Fruit fly (Drosophila melanogaster): ENCODE measurements around the gene NijA.

dm6 chr3L:10682725-10683367 lies 13.8 kb downstream of the NijA start:
- TF ChIP-seq D (optimal IDR thresholded peaks at IDR 0.05): no peak
- peak; percentile 99 for TF ChIP-seq D (GFP tag; optimal IDR thresholded peaks at IDR 0.05)
- TF ChIP-seq Gug (GFP tag; IDR thresholded peaks at IDR 0.05): peak; percentile 96
- peak; percentile 99 for TF ChIP-seq Ssrp (tag; optimal IDR thresholded peaks at IDR 0.05)
- TF ChIP-seq CG12769 (tag; optimal IDR thresholded peaks at IDR 0.05): peak; percentile 80
- peak; percentile 90 for TF ChIP-seq psq (GFP tag; optimal IDR thresholded peaks at IDR 0.05)
- TF ChIP-seq CG2120 (GFP tag; optimal IDR thresholded peaks at IDR 0.05): peak; percentile 95
- TF ChIP-seq phol (tag; optimal IDR thresholded peaks at IDR 0.05): peak; percentile 98
- TF ChIP-seq CG34422 (GFP tag; IDR thresholded peaks at IDR 0.05): peak; percentile 96; the same call in 2 of the 3 replicates
- TF ChIP-seq Hsf (GFP tag; optimal IDR thresholded peaks at IDR 0.05): peak; percentile 93
- peak; percentile 99 for TF ChIP-seq CG15269 (tag; optimal IDR thresholded peaks at IDR 0.05)
- TF ChIP-seq Bteb2 (GFP tag; optimal IDR thresholded peaks at IDR 0.05): peak; percentile 83
- TF ChIP-seq dimm (GFP tag; IDR thresholded peaks at IDR 0.05): peak; percentile 91
